Worm (Caenorhabditis elegans): ENCODE results near the gene F01F1.15.

The F01F1.15 gene

DNA sequence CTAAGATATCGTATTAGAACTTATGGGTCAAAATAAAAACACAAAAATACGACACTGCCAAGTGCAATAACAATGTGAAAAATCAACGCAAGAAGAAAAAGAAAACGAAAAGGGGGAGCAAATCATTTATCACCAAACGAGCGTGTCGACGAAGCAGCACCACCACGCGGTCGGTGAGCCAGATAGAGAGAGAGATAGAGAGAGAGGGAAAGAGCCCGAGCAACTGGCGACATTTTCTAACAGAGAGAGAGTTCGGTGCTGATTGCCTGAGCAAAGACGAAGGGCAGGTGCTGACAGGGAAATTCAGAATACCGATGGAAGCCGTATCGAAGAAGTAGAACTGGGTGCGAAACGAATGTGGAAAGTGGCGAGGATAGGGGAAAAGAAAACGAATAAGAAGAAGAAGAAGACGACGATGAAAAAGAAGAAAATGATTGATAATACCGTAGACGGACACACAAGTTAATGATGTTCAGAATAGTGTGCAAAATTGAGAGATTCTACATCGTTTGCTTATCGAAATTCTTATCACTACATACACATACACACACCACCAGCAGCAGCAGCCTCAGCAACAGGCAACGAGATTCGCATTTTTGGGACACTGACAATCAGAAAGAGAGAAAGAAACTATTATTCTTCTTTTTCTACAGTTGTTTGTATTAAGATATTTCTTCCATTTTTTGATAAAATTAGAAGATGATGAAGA is 34.0 kb downstream of the F01F1.15 start (continued):
- no peak for TF ChIP-seq nhr-12 (tag; optimal IDR thresholded peaks at IDR 0.05)
- no peak for TF ChIP-seq aha-1 (tag; optimal IDR thresholded peaks at IDR 0.05)
- peak in 1 of 2 experiments; percentile 9 for TF ChIP-seq mdl-1 (tag; optimal IDR thresholded peaks at IDR 0.05)
- TF ChIP-seq ces-1 (GFP tag; optimal IDR thresholded peaks at IDR 0.05), result no peak
- TF ChIP-seq nhr-85 (tag), result peak; percentile 72
- TF ChIP-seq unc-130 (tag; optimal IDR thresholded peaks at IDR 0.05), result peak; percentile 39
- TF ChIP-seq aly-2 (tag; optimal IDR thresholded peaks at IDR 0.05), result no peak
- TF ChIP-seq snu-23 (GFP tag; optimal IDR thresholded peaks at IDR 0.05), result peak; percentile 44
- TF ChIP-seq lin-14 (GFP tag; optimal IDR thresholded peaks at IDR 0.05), result peak; percentile 47
- TF ChIP-seq nhr-20 (tag; optimal IDR thresholded peaks at IDR 0.05), result peak; percentile 41
- no peak for TF ChIP-seq ztf-4 (tag; optimal IDR thresholded peaks at IDR 0.05)
- no peak for TF ChIP-seq isw-1 (GFP tag; IDR thresholded peaks at IDR 0.05)
- peak; percentile 45 for TF ChIP-seq nhr-90 (tag; optimal IDR thresholded peaks at IDR 0.05; ENCODE audit: poor library complexity)
- TF ChIP-seq tlp-1 (tag; optimal IDR thresholded peaks at IDR 0.05), result no peak
- no peak for TF ChIP-seq jun-1 (tag; optimal IDR thresholded peaks at IDR 0.05)
- TF ChIP-seq elt-3 (tag; optimal IDR thresholded peaks at IDR 0.05), result peak in 5 of 6 experiments; percentile 71 to 99 (median 83)
- TF ChIP-seq nhr-76 (tag; optimal IDR thresholded peaks at IDR 0.05), result no peak
- peak in 1 of 2 experiments; percentile 41 for TF ChIP-seq lsy-2 (tag; optimal IDR thresholded peaks at IDR 0.05)

DNA sequence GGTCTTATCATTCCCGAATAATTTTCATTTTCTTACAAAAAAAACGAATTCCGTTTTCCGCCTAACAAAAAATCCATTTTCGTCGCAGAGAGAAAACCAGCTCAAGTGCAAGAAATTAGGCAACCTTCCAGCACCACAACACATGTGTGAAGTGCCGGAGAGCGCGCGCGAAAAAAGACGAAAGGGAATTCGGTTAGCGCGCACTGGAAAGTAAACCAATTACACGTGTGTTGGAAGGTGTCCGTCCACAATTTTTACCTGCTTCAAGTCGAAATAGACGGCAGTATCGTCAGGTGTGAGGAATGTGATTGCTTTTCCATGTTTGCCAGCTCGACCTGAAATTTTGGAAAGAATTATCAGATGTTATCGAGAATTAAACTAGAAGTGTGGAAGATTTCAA is 34.7 kb downstream of the F01F1.15 start:
- TF ChIP-seq grh-1 (GFP tag; IDR thresholded peaks at IDR 0.05), result no peak
- no peak for TF ChIP-seq mep-1 (tag; optimal IDR thresholded peaks at IDR 0.05)
- TF ChIP-seq blmp-1 (tag; optimal IDR thresholded peaks at IDR 0.05), result peak; percentile 22

DNA sequence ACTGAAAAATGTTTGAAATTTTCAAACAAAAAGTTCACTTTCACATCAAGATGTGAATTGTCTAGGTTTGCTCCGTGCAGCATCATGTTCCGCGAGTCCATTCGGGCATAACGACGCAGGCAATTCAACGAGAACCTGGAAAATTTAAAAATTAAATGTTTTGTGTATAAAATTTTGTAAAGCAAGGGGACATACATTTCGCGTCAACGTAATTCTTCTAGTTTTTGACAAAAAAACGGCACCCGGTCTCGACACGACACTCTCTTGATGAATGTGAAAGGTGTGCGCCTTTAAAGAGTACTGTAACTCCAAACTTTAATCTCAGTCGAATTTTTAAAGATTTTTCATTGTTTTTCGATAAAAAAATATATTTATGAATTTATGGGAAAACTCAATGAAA is 35.3 kb downstream of the F01F1.15 start, which contains the start of gene R12B2.6:
TSS of gene R12B2.6 (minus strand) at position 101 of the 400 bp plus-strand sequence.
- no peak for TF ChIP-seq unc-98 (GFP tag; IDR thresholded peaks at IDR 0.05)
- TF ChIP-seq jun-1 (tag; optimal IDR thresholded peaks at IDR 0.05), result no peak
- no peak for TF ChIP-seq hpl-2 (GFP tag; optimal IDR thresholded peaks at IDR 0.05)
- no peak for TF ChIP-seq swsn-7 (tag; optimal IDR thresholded peaks at IDR 0.05)
- TF ChIP-seq alr-1 (tag; optimal IDR thresholded peaks at IDR 0.05; ENCODE audit: borderline replicate concordance), result no peak
- TF ChIP-seq efl-3 (GFP tag; optimal IDR thresholded peaks at IDR 0.05), result no peak
- TF ChIP-seq blmp-1 (tag; optimal IDR thresholded peaks at IDR 0.05), result no peak
- no peak for TF ChIP-seq snpc-4 (tag; optimal IDR thresholded peaks at IDR 0.05)
- no peak for TF ChIP-seq skn-1 (tag; optimal IDR thresholded peaks at IDR 0.05)
- no peak for TF ChIP-seq pqm-1 (tag; optimal IDR thresholded peaks at IDR 0.05)
- no peak for TF ChIP-seq nhr-20 (tag; optimal IDR thresholded peaks at IDR 0.05)
- TF ChIP-seq lin-14 (GFP tag; optimal IDR thresholded peaks at IDR 0.05), result no peak
- no peak for TF ChIP-seq irx-1 (tag; optimal IDR thresholded peaks at IDR 0.05)
- no peak for TF ChIP-seq lin-13 (GFP tag; optimal IDR thresholded peaks at IDR 0.05)
- no peak for TF ChIP-seq fkh-10 (GFP tag; optimal IDR thresholded peaks at IDR 0.05)
- TF ChIP-seq C04F5.9 (tag; optimal IDR thresholded peaks at IDR 0.05), result no peak

DNA sequence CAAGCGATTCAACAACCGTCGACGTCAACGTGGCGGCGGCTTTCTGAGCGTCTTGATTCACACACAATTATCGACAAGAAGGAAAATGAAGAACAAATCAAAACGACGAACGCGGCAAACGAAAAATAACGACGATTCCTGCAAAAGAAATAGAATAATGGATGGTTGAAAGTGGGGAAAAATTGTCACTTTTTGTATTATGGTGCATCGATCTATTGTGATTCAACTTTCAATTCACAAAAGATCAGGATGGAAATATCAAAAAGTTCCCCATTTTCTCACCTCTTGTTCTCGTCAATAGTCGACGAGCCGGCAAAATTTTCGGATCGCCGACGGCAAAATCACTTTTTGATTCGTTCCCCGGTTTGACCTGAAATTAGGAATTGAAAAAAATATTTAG is 36.0 kb downstream of the F01F1.15 start, which contains the start of the genes R12B2.13 and mdt-15:
TSS of gene R12B2.13 (minus strand) at position 101 of the 400 bp plus-strand sequence.
TSS of gene mdt-15 (minus strand) at position 376 of the 400 bp plus-strand sequence.
- no peak for TF ChIP-seq grh-1 (GFP tag; IDR thresholded peaks at IDR 0.05)
- TF ChIP-seq nhr-71 (tag; optimal IDR thresholded peaks at IDR 0.05), result no peak
- TF ChIP-seq lin-13 (GFP tag; optimal IDR thresholded peaks at IDR 0.05), result no peak
- TF ChIP-seq lin-35 (GFP tag; optimal IDR thresholded peaks at IDR 0.05), result no peak
- TF ChIP-seq unc-98 (GFP tag; IDR thresholded peaks at IDR 0.05), result no peak
- TF ChIP-seq alr-1 (tag; optimal IDR thresholded peaks at IDR 0.05; ENCODE audit: borderline replicate concordance), result no peak
- TF ChIP-seq ets-5 (GFP tag; IDR thresholded peaks at IDR 0.05), result no peak
- TF ChIP-seq snpc-4 (tag; optimal IDR thresholded peaks at IDR 0.05), result no peak
- no peak for TF ChIP-seq isw-1 (GFP tag; IDR thresholded peaks at IDR 0.05)
- no peak for TF ChIP-seq hlh-17 (GFP tag; optimal IDR thresholded peaks at IDR 0.05; ENCODE audit: borderline replicate concordance)
- no peak for TF ChIP-seq mab-9 (GFP tag; IDR thresholded peaks at IDR 0.05)
- TF ChIP-seq nhr-47 (tag; optimal IDR thresholded peaks at IDR 0.05), result no peak
- TF ChIP-seq mef-2 (tag; optimal IDR thresholded peaks at IDR 0.05), result no peak
- TF ChIP-seq unc-30 (tag; optimal IDR thresholded peaks at IDR 0.05), result no peak
